Worm (Caenorhabditis elegans): ENCODE results near the gene B0302.5.

Gene B0302.5

DNA sequence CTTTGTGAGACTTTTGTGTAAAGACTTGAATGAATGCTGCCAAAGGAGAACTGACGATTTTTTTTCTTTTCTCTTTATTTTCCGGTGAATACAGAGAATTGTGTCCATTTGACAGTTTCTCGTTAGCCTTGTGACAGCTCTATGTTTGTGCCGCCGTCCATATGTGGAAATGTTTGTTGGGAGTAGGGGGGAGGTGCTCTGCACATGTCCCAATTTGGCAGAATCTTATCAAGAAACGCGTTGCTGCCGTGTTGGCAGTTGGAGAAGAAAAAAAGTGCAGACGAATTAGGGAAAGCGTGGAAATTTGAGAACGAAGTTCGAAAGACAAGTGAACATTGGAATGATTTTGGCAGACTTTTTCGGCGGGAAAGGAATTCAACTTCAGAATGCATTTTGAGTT lies 2.9 kb upstream of the B0302.5 start:
- TF ChIP-seq aly-2 (tag; optimal IDR thresholded peaks at IDR 0.05): no peak
- no peak for TF ChIP-seq irx-1 (tag; optimal IDR thresholded peaks at IDR 0.05)
- TF ChIP-seq nhr-85 (tag): no peak
- TF ChIP-seq C34B4.2 (tag; optimal IDR thresholded peaks at IDR 0.05): no peak
- TF ChIP-seq nhr-28 (tag; optimal IDR thresholded peaks at IDR 0.05): no peak
- TF ChIP-seq fkh-10 (GFP tag; optimal IDR thresholded peaks at IDR 0.05): no peak
- TF ChIP-seq zip-4 (GFP tag; optimal IDR thresholded peaks at IDR 0.05): no peak
- no peak for TF ChIP-seq efl-3 (GFP tag; optimal IDR thresholded peaks at IDR 0.05)
- no peak for TF ChIP-seq pax-3 (tag; optimal IDR thresholded peaks at IDR 0.05)
- no peak for TF ChIP-seq ets-5 (GFP tag; IDR thresholded peaks at IDR 0.05)
- no peak for TF ChIP-seq lir-3 (tag; optimal IDR thresholded peaks at IDR 0.05; ENCODE audit: poor library complexity)
- no peak for TF ChIP-seq ces-1 (GFP tag; optimal IDR thresholded peaks at IDR 0.05)
- no peak for TF ChIP-seq hpl-2 (GFP tag; optimal IDR thresholded peaks at IDR 0.05)

- no peak for TF ChIP-seq isw-1 (GFP tag; IDR thresholded peaks at IDR 0.05)
- peak; percentile 46 for TF ChIP-seq elt-2 (tag; optimal IDR thresholded peaks at IDR 0.05)
Measured at ce11 chrX:17185696-17186430, 9.1 kb downstream of the B0302.5 start, which contains the start of gene sid-3. Gene sid-3 (plus strand): TSS chrX:17186380.

DNA sequence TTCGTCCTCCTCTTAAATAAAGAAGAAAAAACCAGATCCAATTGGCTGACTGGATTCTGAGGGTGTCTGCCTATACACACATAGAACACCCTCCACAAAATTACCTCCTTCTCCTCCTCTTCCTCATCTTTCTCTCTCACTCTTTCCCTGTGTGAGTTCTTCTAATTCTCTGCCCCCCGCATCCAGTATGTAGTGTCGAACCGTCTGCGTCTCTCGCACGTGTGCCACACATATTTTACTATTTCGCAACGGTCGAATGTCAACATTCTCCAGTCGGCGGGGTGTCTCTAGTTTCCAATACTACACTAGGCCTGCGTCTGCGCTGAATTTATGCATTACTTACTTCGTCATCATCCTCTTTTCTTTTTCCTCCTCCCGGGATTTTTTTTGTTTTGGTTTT lies 10.6 kb downstream of the B0302.5 start:
- no peak for TF ChIP-seq sptf-1 (tag; optimal IDR thresholded peaks at IDR 0.05)
- no peak for TF ChIP-seq fkh-4 (tag; optimal IDR thresholded peaks at IDR 0.05; ENCODE audit: borderline replicate concordance)
- no peak for TF ChIP-seq ama-1 (optimal IDR thresholded peaks at IDR 0.05)
- peak; percentile 50 to 68 for TF ChIP-seq efl-1 (optimal IDR thresholded peaks at IDR 0.05)
- TF ChIP-seq efl-1 (GFP tag; optimal IDR thresholded peaks at IDR 0.05 in 1 of 2): peak in 1 of 2 experiments; percentile 93
- TF ChIP-seq dsc-1 (tag; optimal IDR thresholded peaks at IDR 0.05): peak; percentile 46
- no peak for TF ChIP-seq nhr-12 (tag; optimal IDR thresholded peaks at IDR 0.05)
- TF ChIP-seq nhr-11 (tag; optimal IDR thresholded peaks at IDR 0.05): peak; percentile 17
- TF ChIP-seq nhr-28 (tag; optimal IDR thresholded peaks at IDR 0.05): no peak
- no peak for TF ChIP-seq ceh-90 (tag; optimal IDR thresholded peaks at IDR 0.05)
- no peak for TF ChIP-seq sup-37 (GFP tag; optimal IDR thresholded peaks at IDR 0.05)
- peak; percentile 94 for TF ChIP-seq lin-14 (GFP tag; optimal IDR thresholded peaks at IDR 0.05)
- TF ChIP-seq tlp-1 (tag; optimal IDR thresholded peaks at IDR 0.05): no peak
- peak; percentile 75 for TF ChIP-seq snu-23 (GFP tag; optimal IDR thresholded peaks at IDR 0.05)
- TF ChIP-seq Y116A8C.19 (tag; optimal IDR thresholded peaks at IDR 0.05; ENCODE audit: borderline replicate concordance): no peak
- no peak for TF ChIP-seq zag-1 (tag; optimal IDR thresholded peaks at IDR 0.05)
- TF ChIP-seq tbx-2 (tag; optimal IDR thresholded peaks at IDR 0.05): peak; percentile 54
- peak in 2 of 3 experiments; percentile 16 for TF ChIP-seq dpl-1 (GFP tag; optimal IDR thresholded peaks at IDR 0.05)
- TF ChIP-seq rnt-1 (tag; optimal IDR thresholded peaks at IDR 0.05): peak; percentile 69
- TF ChIP-seq ztf-11 (tag; optimal IDR thresholded peaks at IDR 0.05): no peak
- TF ChIP-seq ceh-63 (GFP tag; optimal IDR thresholded peaks at IDR 0.05): no peak
- peak; percentile 47 for TF ChIP-seq nhr-19 (GFP tag; conservative IDR thresholded peaks at IDR 0.05)
- TF ChIP-seq snpc-4 (tag; optimal IDR thresholded peaks at IDR 0.05): peak; percentile 42
- peak in 1 of 2 experiments; percentile 71 for TF ChIP-seq egl-27 (tag; optimal IDR thresholded peaks at IDR 0.05)
- no peak for TF ChIP-seq lin-15B (tag; optimal IDR thresholded peaks at IDR 0.05)
- TF ChIP-seq fos-1 (tag; optimal IDR thresholded peaks at IDR 0.05): peak; percentile 50
- TF ChIP-seq aly-2 (tag; optimal IDR thresholded peaks at IDR 0.05): no peak
- TF ChIP-seq egl-13 (tag; optimal IDR thresholded peaks at IDR 0.05): peak; percentile 31
- TF ChIP-seq lsy-2 (tag; optimal IDR thresholded peaks at IDR 0.05): peak; percentile 36 to 73
- peak; percentile 48 for TF ChIP-seq xbp-1 (tag; optimal IDR thresholded peaks at IDR 0.05)
- peak in 1 of 2 experiments; percentile 92 for TF ChIP-seq mdl-1 (tag; optimal IDR thresholded peaks at IDR 0.05)
- TF ChIP-seq nhr-84 (tag; optimal IDR thresholded peaks at IDR 0.05): no peak
- peak; percentile 81 for TF ChIP-seq skn-1 (tag; optimal IDR thresholded peaks at IDR 0.05)
- peak; percentile 85 for TF ChIP-seq jun-1 (tag; optimal IDR thresholded peaks at IDR 0.05)
- TF ChIP-seq lin-35 (GFP tag; optimal IDR thresholded peaks at IDR 0.05): peak; percentile 29 to 64
- TF ChIP-seq pqm-1 (tag; optimal IDR thresholded peaks at IDR 0.05): no peak
- peak; percentile 75 for TF ChIP-seq zip-4 (GFP tag; optimal IDR thresholded peaks at IDR 0.05)

All from whole organism, L1 larva.